Worm (Caenorhabditis elegans) whole organism, L1 larva: Measurements from ENCODE around the gene ctsa-3.1.

Experiments used
- C34B4.2 ChIP-seq: sonication (generic microtip); optimal IDR thresholded peaks from 2 replicates; lab custom pipeline; 2017; ENCODE audit warnings: mild to moderate bottlenecking, missing genetic modification characterization, missing compliant biosample characterization
- aha-1 ChIP-seq: fragments of 150-350 bp; optimal IDR thresholded peaks from 2 replicates; lab custom pipeline; 2014; ENCODE audit warnings: missing biosample characterization, missing genetic modification characterization
- alr-1 ChIP-seq: fragments of 200-800 bp; sonication (Bioruptor generic); optimal IDR thresholded peaks from 2 replicates; lab custom pipeline; 2018; ENCODE audit warnings: borderline replicate concordance, mild to moderate bottlenecking, missing genetic modification characterization, missing compliant biosample characterization
- aly-2 ChIP-seq: fragments of 150-350 bp; optimal IDR thresholded peaks from 2 replicates; lab custom pipeline; 2014; ENCODE audit warnings: missing biosample characterization, missing genetic modification characterization
- ama-1 ChIP-seq: fragments of 150-350 bp; optimal IDR thresholded peaks from 2 replicates; lab custom pipeline; 2014
- ceh-8 ChIP-seq: fragments of 200-800 bp; sonication (Bioruptor generic); optimal IDR thresholded peaks from 2 replicates; lab custom pipeline; 2018; ENCODE audit warnings: mild to moderate bottlenecking, missing genetic modification characterization, moderate library complexity, missing compliant biosample characterization
- ceh-82 ChIP-seq, 3 experiments: fragments of 150-350 bp in 1 of 3; sonication (generic microtip) in 2 of 3; optimal IDR thresholded peaks; 2 replicates each; lab custom pipeline; 2014 to 2017; ENCODE audit warnings: missing biosample characterization in 3 of 3, missing genetic modification characterization in 3 of 3
- efl-1 ChIP-seq, 4 experiments: fragments of 150-350 bp; optimal IDR thresholded peaks in 3 of 4; peaks in 1 of 4; 1 replicate in 1 of 4; 2 replicates in 3 of 4; lab custom pipeline; 2014; ENCODE audit warnings: missing biosample characterization in 2 of 4, missing genetic modification characterization in 2 of 4, missing genetic modification reagents in 2 of 4
- efl-3 ChIP-seq: fragments of 200-800 bp; sonication (Bioruptor generic); optimal IDR thresholded peaks from 2 replicates; lab custom pipeline; 2018; ENCODE audit warnings: mild to moderate bottlenecking, missing genetic modification characterization, missing compliant biosample characterization
- egl-13 ChIP-seq: sonication (generic microtip); optimal IDR thresholded peaks from 2 replicates; lab custom pipeline; 2016; ENCODE audit warnings: missing genotype, missing genetic modification reagents, missing genetic modification characterization, missing compliant biosample characterization
- egl-27 ChIP-seq, 2 experiments: fragments of 150-350 bp in 1 of 2; sonication (generic microtip); optimal IDR thresholded peaks; 3 replicates each; lab custom pipeline; 2017 to 2018; ENCODE audit warnings: missing biosample characterization in 2 of 2, missing genetic modification characterization in 2 of 2, missing genetic modification reagents in 2 of 2
- elt-2 ChIP-seq: sonication (generic microtip); optimal IDR thresholded peaks from 2 replicates; lab custom pipeline; 2016; ENCODE audit warnings: missing genetic modification characterization, mild to moderate bottlenecking, inconsistent platforms, missing compliant biosample characterization, missing genetic modification reagents
- ets-5 ChIP-seq: fragments of 200-800 bp; sonication (Bioruptor generic); IDR thresholded peaks from 2 replicates; pipeline ENCODE4 v1.3.6; 2022; ENCODE audit warnings: missing genetic modification characterization, missing compliant biosample characterization
- hpl-2 ChIP-seq: fragments of 150-350 bp; optimal IDR thresholded peaks from 2 replicates; lab custom pipeline; 2014; ENCODE audit warnings: missing biosample characterization, missing genetic modification reagents, missing genetic modification characterization
- isw-1 ChIP-seq: fragments of 200-800 bp; sonication (Bioruptor generic); IDR thresholded peaks from 2 replicates; pipeline ENCODE4 v1.3.6; 2022; ENCODE audit warnings: missing genetic modification characterization, missing compliant biosample characterization
- lin-13 ChIP-seq: fragments of 150-350 bp; optimal IDR thresholded peaks from 2 replicates; lab custom pipeline; 2014; ENCODE audit warnings: missing biosample characterization, missing genetic modification reagents, missing genetic modification characterization
- lin-14 ChIP-seq: fragments of 200-800 bp; sonication (Bioruptor generic); optimal IDR thresholded peaks from 2 replicates; lab custom pipeline; 2018; ENCODE audit warnings: mild to moderate bottlenecking, missing genetic modification characterization, moderate library complexity, missing compliant biosample characterization
- lir-3 ChIP-seq: sonication (generic microtip); optimal IDR thresholded peaks from 2 replicates; lab custom pipeline; 2016; ENCODE audit warnings: mild to moderate bottlenecking, missing genetic modification characterization, moderate library complexity, missing compliant biosample characterization; ENCODE audit not compliant: poor library complexity
- mef-2 ChIP-seq: fragments of 150-350 bp; optimal IDR thresholded peaks from 2 replicates; lab custom pipeline; 2014; ENCODE audit warnings: missing biosample characterization, missing genetic modification characterization
- mep-1 ChIP-seq: fragments of 150-350 bp; optimal IDR thresholded peaks from 2 replicates; lab custom pipeline; 2014; ENCODE audit warnings: missing biosample characterization, missing genetic modification characterization
- nhr-19 ChIP-seq: fragments of 200-800 bp; sonication (Bioruptor generic); conservative IDR thresholded peaks from 2 replicates; pipeline ENCODE4 v1.3.6; 2022; ENCODE audit warnings: missing genetic modification characterization, missing compliant biosample characterization
- nhr-47 ChIP-seq: sonication (generic microtip); optimal IDR thresholded peaks from 2 replicates; lab custom pipeline; 2016; ENCODE audit warnings: mild to moderate bottlenecking, missing genetic modification characterization, moderate library complexity, missing compliant biosample characterization
- nhr-71 ChIP-seq: sonication (generic microtip); optimal IDR thresholded peaks from 2 replicates; lab custom pipeline; 2016; ENCODE audit warnings: mild to moderate bottlenecking, missing genetic modification characterization, moderate library complexity, missing compliant biosample characterization
- nhr-85 ChIP-seq: sonication (generic microtip); peaks from one replicate; lab custom pipeline; 2016; ENCODE audit warnings: missing genetic modification characterization, inconsistent platforms, missing compliant biosample characterization
- nhr-90 ChIP-seq: sonication (generic microtip); optimal IDR thresholded peaks from 2 replicates; lab custom pipeline; 2016; ENCODE audit warnings: mild to moderate bottlenecking, missing genetic modification characterization, missing compliant biosample characterization; ENCODE audit not compliant: poor library complexity
- pag-3 ChIP-seq: sonication (generic microtip); optimal IDR thresholded peaks from 2 replicates; lab custom pipeline; 2017; ENCODE audit warnings: missing genetic modification characterization, mild to moderate bottlenecking, missing compliant biosample characterization, antibody characterized with exemption, borderline replicate concordance; ENCODE audit not compliant: insufficient read depth
- pqm-1 ChIP-seq: sonication (generic microtip); optimal IDR thresholded peaks from 3 replicates; lab custom pipeline; 2017; ENCODE audit warnings: missing biosample characterization, missing genetic modification characterization
- rnt-1 ChIP-seq: sonication (generic microtip); optimal IDR thresholded peaks from 2 replicates; lab custom pipeline; 2016; ENCODE audit warnings: mild to moderate bottlenecking, missing genetic modification characterization, moderate library complexity, missing compliant biosample characterization
- snpc-4 ChIP-seq: fragments of 150-350 bp; optimal IDR thresholded peaks from 2 replicates; lab custom pipeline; 2014; ENCODE audit warnings: missing biosample characterization, missing genetic modification characterization
- snu-23 ChIP-seq: sonication (generic microtip); optimal IDR thresholded peaks from 2 replicates; lab custom pipeline; 2016; ENCODE audit warnings: missing genetic modification characterization, missing compliant biosample characterization
- sox-4 ChIP-seq: sonication (generic microtip); optimal IDR thresholded peaks from 2 replicates; lab custom pipeline; 2016; ENCODE audit warnings: missing genetic modification characterization, missing compliant biosample characterization
- swsn-7 ChIP-seq: sonication (generic microtip); optimal IDR thresholded peaks from 2 replicates; lab custom pipeline; 2016; ENCODE audit warnings: missing genetic modification characterization, missing compliant biosample characterization
- tbx-2 ChIP-seq: sonication (generic microtip); optimal IDR thresholded peaks from 2 replicates; lab custom pipeline; 2016; ENCODE audit warnings: missing genetic modification characterization, missing compliant biosample characterization
- unc-30 ChIP-seq: sonication (generic microtip); optimal IDR thresholded peaks from 2 replicates; lab custom pipeline; 2017; ENCODE audit warnings: missing biosample characterization, missing genetic modification characterization
- unc-98 ChIP-seq: fragments of 200-800 bp; sonication (Bioruptor generic); IDR thresholded peaks from 2 replicates; pipeline ENCODE4 v1.3.6; 2022; ENCODE audit warnings: missing genetic modification characterization, missing compliant biosample characterization
- xbp-1 ChIP-seq: sonication (generic microtip); optimal IDR thresholded peaks from 2 replicates; lab custom pipeline; 2016; ENCODE audit warnings: missing genetic modification characterization, missing compliant biosample characterization
- ztf-11 ChIP-seq, 2 experiments: sonication (generic microtip); optimal IDR thresholded peaks; 2 replicates each; lab custom pipeline; 2016 to 2017; ENCODE audit warnings: missing genetic modification characterization in 2 of 2, missing biosample characterization in 1 of 2, missing compliant biosample characterization in 1 of 2

Gene ctsa-3.1

ce11 chrII:7203110-7203509 lies 29.5 kb upstream of the ctsa-3.1 start, which contains the start of gene srd-56:
Gene srd-56, minus strand, starts transcription at chrII:7203210.
- TF ChIP-seq C34B4.2 (tag; lab: Kevin White, UChicago) (no peak), snu-23 (no peak), unc-98 (GFP tag; lab: Robert Waterston, UW) (no peak), tbx-2 (tag; lab: Kevin White, UChicago) (no peak), lin-13 (GFP tag; lab: Kevin White, UChicago) (no peak), unc-30 (tag; lab: Kevin White, UChicago) (no peak), ceh-8 (GFP tag; lab: Kevin White, UChicago) (no peak), alr-1 (tag; lab: Kevin White, UChicago) (no peak), ets-5 (GFP tag; lab: Robert Waterston, UW) (no peak), aha-1 (tag; lab: Kevin White, UChicago) (no peak), mef-2 (tag; lab: Kevin White, UChicago) (no peak), efl-1 (optimal IDR thresholded peaks at IDR 0.05; lab: Kevin White, UChicago) (no peak), efl-1 (GFP tag; optimal IDR thresholded peaks at IDR 0.05 in 1 of 2; lab: Kevin White, UChicago) (no peak), egl-27 (tag; optimal IDR thresholded peaks at IDR 0.05; lab: Kevin White, UChicago) (no peak), swsn-7 (no peak)

ce11 chrII:7204951-7205350 lies 27.7 kb upstream of the ctsa-3.1 start, which contains the start of gene srd-58:
Gene srd-58, minus strand, starts transcription at chrII:7205051.
- TF ChIP-seq isw-1 (GFP tag; lab: Robert Waterston, UW) (no peak), ets-5 (GFP tag; lab: Robert Waterston, UW) (no peak)

- TF ChIP-seq snpc-4 (tag; lab: Kevin White, UChicago) (no peak), nhr-71 (tag; lab: Kevin White, UChicago) (no peak), aly-2 (tag; lab: Kevin White, UChicago) (no peak), xbp-1 (no peak), egl-13 (tag; lab: Kevin White, UChicago) (no peak), nhr-90 (tag; lab: Kevin White, UChicago) (no peak), hpl-2 (GFP tag; lab: Kevin White, UChicago) (no peak), efl-3 (GFP tag; lab: Kevin White, UChicago) (no peak)
Measured at ce11 chrII:7205388-7205787, 27.3 kb upstream of the ctsa-3.1 start, which contains the start of gene srd-59. Gene srd-59, plus strand, starts transcription at chrII:7205688.

ce11 chrII:7207649-7208048 lies 25.0 kb upstream of the ctsa-3.1 start:
- TF ChIP-seq efl-1 (optimal IDR thresholded peaks at IDR 0.05; lab: Kevin White, UChicago) = no peak
- peak in 1 of 2 experiments; percentile 78 for TF ChIP-seq efl-1 (GFP tag; optimal IDR thresholded peaks at IDR 0.05 in 1 of 2; lab: Kevin White, UChicago)
- TF ChIP-seq nhr-85 (tag; lab: Kevin White, UChicago) = no peak

- TF ChIP-seq pag-3 (tag; lab: Kevin White, UChicago) (no peak), mep-1 (tag; lab: Kevin White, UChicago) (no peak), elt-2 (tag; lab: Kevin White, UChicago) (peak; percentile 44)
Measured at ce11 chrII:7208184-7208583, 24.5 kb upstream of the ctsa-3.1 start, which contains the start of gene dhs-7. Gene dhs-7, minus strand, starts transcription at chrII:7208460.

ce11 chrII:7210187-7210586 lies 22.5 kb upstream of the ctsa-3.1 start, which contains the start of gene E04F6.15:
Gene E04F6.15, minus strand, starts transcription at chrII:7210287.
- TF ChIP-seq C34B4.2 (tag; lab: Kevin White, UChicago) = no peak

ce11 chrII:7211280-7211679 lies 21.4 kb upstream of the ctsa-3.1 start, which contains the start of gene E04F6.8:
Gene E04F6.8, minus strand, starts transcription at chrII:7211380.
- peak; percentile 45 for TF ChIP-seq lin-14 (GFP tag; lab: Kevin White, UChicago)
- TF ChIP-seq mef-2 (tag; lab: Kevin White, UChicago) = no peak
- no peak for TF ChIP-seq nhr-90 (tag; lab: Kevin White, UChicago)
- no peak for TF ChIP-seq pqm-1 (tag; lab: Kevin White, UChicago)
- no peak for TF ChIP-seq efl-1 (optimal IDR thresholded peaks at IDR 0.05; lab: Kevin White, UChicago)
- no peak for TF ChIP-seq efl-1 (GFP tag; optimal IDR thresholded peaks at IDR 0.05 in 1 of 2; lab: Kevin White, UChicago)
- TF ChIP-seq ama-1 (lab: Kevin White, UChicago) = no peak
- no peak for TF ChIP-seq nhr-47 (tag; lab: Kevin White, UChicago)
- peak; percentile 14 for TF ChIP-seq rnt-1
- TF ChIP-seq nhr-71 (tag; lab: Kevin White, UChicago) = no peak
- no peak for TF ChIP-seq ztf-11 (tag; optimal IDR thresholded peaks at IDR 0.05; lab: Kevin White, UChicago)
- no peak for TF ChIP-seq alr-1 (tag; lab: Kevin White, UChicago)
- no peak for TF ChIP-seq ceh-82 (tag; optimal IDR thresholded peaks at IDR 0.05; lab: Kevin White, UChicago)
- TF ChIP-seq nhr-19 (GFP tag; lab: Robert Waterston, UW) = no peak
- TF ChIP-seq sox-4 (tag; lab: Kevin White, UChicago) = no peak
- peak; percentile 45 for TF ChIP-seq lir-3 (tag; lab: Kevin White, UChicago)
